Fruit fly (Drosophila melanogaster) whole organism, prepupa: ENCODE measurements around the gene Mkp3.

Experiments used
- fd85E ChIP-seq: fragments of 200-800 bp; sonication (Bioruptor generic); optimal IDR thresholded peaks from 3 replicates; lab custom pipeline; 2016; ENCODE audit warnings: missing biosample characterization, missing genetic modification characterization
- topi ChIP-seq: fragments of 200-800 bp; sonication (Bioruptor generic); optimal IDR thresholded peaks from 3 replicates; lab custom pipeline; 2016; ENCODE audit warnings: missing biosample characterization, missing genetic modification characterization

DNA sequence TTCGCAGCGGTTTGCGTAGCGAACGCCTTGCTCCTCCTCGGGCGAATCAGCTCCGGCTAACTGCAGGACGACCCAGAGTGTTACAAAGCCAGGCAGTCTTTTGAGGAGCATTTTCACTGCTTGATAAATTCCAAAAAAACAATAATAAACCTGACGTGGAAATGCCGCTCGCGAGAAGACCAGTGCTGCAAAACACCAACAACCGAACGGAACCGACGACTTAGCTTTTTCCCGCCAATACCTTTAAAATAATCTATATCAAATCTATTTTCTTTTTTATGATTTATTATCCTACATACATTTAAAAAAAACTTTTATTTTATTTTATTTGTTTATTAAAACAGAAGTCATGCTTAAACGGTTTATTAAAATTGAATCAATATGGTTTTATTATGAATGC lies 9.8 kb upstream of the Mkp3 start, which contains the start of gene CNPYb:
- TF ChIP-seq fd85E (GFP tag; lab: Kevin White, UChicago), result no peak
- no peak for TF ChIP-seq topi (GFP tag; lab: Kevin White, UChicago)
